Worm (Caenorhabditis elegans) whole organism, L1 larva: ENCODE measurements around the gene hlh-1.

Source experiments
- ama-1 ChIP-seq: fragments of 150-350 bp; optimal IDR thresholded peaks from 2 replicates; lab custom pipeline; 2014
- blmp-1 ChIP-seq: fragments of 150-350 bp; optimal IDR thresholded peaks from 2 replicates; lab custom pipeline; 2014; ENCODE audit warnings: missing biosample characterization, missing genetic modification characterization
- ceh-63 ChIP-seq: fragments of 200-800 bp; sonication (Bioruptor generic); optimal IDR thresholded peaks from 2 replicates; lab custom pipeline; 2018; ENCODE audit warnings: mild to moderate bottlenecking, missing genetic modification characterization, missing compliant biosample characterization
- ceh-8 ChIP-seq: fragments of 200-800 bp; sonication (Bioruptor generic); optimal IDR thresholded peaks from 2 replicates; lab custom pipeline; 2018; ENCODE audit warnings: mild to moderate bottlenecking, missing genetic modification characterization, moderate library complexity, missing compliant biosample characterization
- ceh-82 ChIP-seq, 3 experiments: fragments of 150-350 bp in 1 of 3; sonication (generic microtip) in 2 of 3; optimal IDR thresholded peaks; 2 replicates each; lab custom pipeline; 2014 to 2017; ENCODE audit warnings: missing biosample characterization in 3 of 3, missing genetic modification characterization in 3 of 3
- efl-1 ChIP-seq, 4 experiments: fragments of 150-350 bp; optimal IDR thresholded peaks in 3 of 4; peaks in 1 of 4; 1 replicate in 1 of 4; 2 replicates in 3 of 4; lab custom pipeline; 2014; ENCODE audit warnings: missing biosample characterization in 2 of 4, missing genetic modification characterization in 2 of 4, missing genetic modification reagents in 2 of 4
- efl-3 ChIP-seq: fragments of 200-800 bp; sonication (Bioruptor generic); optimal IDR thresholded peaks from 2 replicates; lab custom pipeline; 2018; ENCODE audit warnings: mild to moderate bottlenecking, missing genetic modification characterization, missing compliant biosample characterization
- fkh-10 ChIP-seq: sonication (generic microtip); optimal IDR thresholded peaks from 2 replicates; lab custom pipeline; 2017; ENCODE audit warnings: missing biosample characterization, missing genetic modification reagents, missing genetic modification characterization
- fkh-8 ChIP-seq: sonication (generic microtip); optimal IDR thresholded peaks from 2 replicates; lab custom pipeline; 2016; ENCODE audit warnings: mild to moderate bottlenecking, missing genetic modification characterization, missing compliant biosample characterization
- hlh-17 ChIP-seq: fragments of 200-800 bp; sonication (Bioruptor generic); optimal IDR thresholded peaks from 2 replicates; lab custom pipeline; 2018; ENCODE audit warnings: missing genetic modification characterization, mild to moderate bottlenecking, missing compliant biosample characterization, moderate library complexity, borderline replicate concordance
- hlh-4 ChIP-seq: sonication (generic microtip); optimal IDR thresholded peaks from 2 replicates; lab custom pipeline; 2016; ENCODE audit warnings: mild to moderate bottlenecking, missing genetic modification characterization, missing compliant biosample characterization
- isw-1 ChIP-seq: fragments of 200-800 bp; sonication (Bioruptor generic); IDR thresholded peaks from 2 replicates; pipeline ENCODE4 v1.3.6; 2022; ENCODE audit warnings: missing genetic modification characterization, missing compliant biosample characterization
- lin-14 ChIP-seq: fragments of 200-800 bp; sonication (Bioruptor generic); optimal IDR thresholded peaks from 2 replicates; lab custom pipeline; 2018; ENCODE audit warnings: mild to moderate bottlenecking, missing genetic modification characterization, moderate library complexity, missing compliant biosample characterization
- lin-35 ChIP-seq, 2 experiments: fragments of 150-350 bp; optimal IDR thresholded peaks; 2 replicates each; lab custom pipeline; 2014; ENCODE audit warnings: missing biosample characterization in 2 of 2, missing genetic modification characterization in 2 of 2, missing genetic modification reagents in 2 of 2
- lin-39 ChIP-seq: fragments of 150-350 bp; optimal IDR thresholded peaks from 2 replicates; lab custom pipeline; 2014; ENCODE audit warnings: missing biosample characterization, missing genetic modification reagents, missing genetic modification characterization
- lsy-2 ChIP-seq, 2 experiments: fragments of 150-350 bp; optimal IDR thresholded peaks; 2 replicates each; lab custom pipeline; 2014; ENCODE audit warnings: missing biosample characterization in 2 of 2, missing genetic modification characterization in 2 of 2
- mab-9 ChIP-seq: fragments of 200-800 bp; sonication (Bioruptor generic); IDR thresholded peaks from 2 replicates; pipeline ENCODE4 v1.3.6; 2022; ENCODE audit warnings: missing genetic modification reagents, missing genetic modification characterization, missing compliant biosample characterization
- mdl-1 ChIP-seq, 2 experiments: fragments of 150-350 bp; optimal IDR thresholded peaks; 2 replicates each; lab custom pipeline; 2014 to 2017; ENCODE audit warnings: missing biosample characterization in 2 of 2, missing genetic modification characterization in 2 of 2, inconsistent platforms in 1 of 2
- nhr-19 ChIP-seq: fragments of 200-800 bp; sonication (Bioruptor generic); conservative IDR thresholded peaks from 2 replicates; pipeline ENCODE4 v1.3.6; 2022; ENCODE audit warnings: missing genetic modification characterization, missing compliant biosample characterization
- nhr-20 ChIP-seq: sonication (generic microtip); optimal IDR thresholded peaks from 2 replicates; lab custom pipeline; 2016; ENCODE audit warnings: mild to moderate bottlenecking, missing genetic modification characterization, missing compliant biosample characterization
- nhr-237 ChIP-seq: fragments of 150-350 bp; optimal IDR thresholded peaks from 2 replicates; lab custom pipeline; 2014; ENCODE audit warnings: missing biosample characterization, missing genetic modification characterization
- nhr-47 ChIP-seq: sonication (generic microtip); optimal IDR thresholded peaks from 2 replicates; lab custom pipeline; 2016; ENCODE audit warnings: mild to moderate bottlenecking, missing genetic modification characterization, moderate library complexity, missing compliant biosample characterization
- nhr-76 ChIP-seq: sonication (generic microtip); optimal IDR thresholded peaks from 2 replicates; lab custom pipeline; 2017; ENCODE audit warnings: missing biosample characterization, missing genetic modification characterization
- pag-3 ChIP-seq: sonication (generic microtip); optimal IDR thresholded peaks from 2 replicates; lab custom pipeline; 2017; ENCODE audit warnings: missing genetic modification characterization, mild to moderate bottlenecking, missing compliant biosample characterization, antibody characterized with exemption, borderline replicate concordance; ENCODE audit not compliant: insufficient read depth
- rnt-1 ChIP-seq: sonication (generic microtip); optimal IDR thresholded peaks from 2 replicates; lab custom pipeline; 2016; ENCODE audit warnings: mild to moderate bottlenecking, missing genetic modification characterization, moderate library complexity, missing compliant biosample characterization
- skn-1 ChIP-seq: fragments of 150-350 bp; optimal IDR thresholded peaks from 2 replicates; lab custom pipeline; 2014; ENCODE audit warnings: missing biosample characterization, missing genetic modification characterization
- snpc-4 ChIP-seq: fragments of 150-350 bp; optimal IDR thresholded peaks from 2 replicates; lab custom pipeline; 2014; ENCODE audit warnings: missing biosample characterization, missing genetic modification characterization
- snu-23 ChIP-seq: sonication (generic microtip); optimal IDR thresholded peaks from 2 replicates; lab custom pipeline; 2016; ENCODE audit warnings: missing genetic modification characterization, missing compliant biosample characterization
- swsn-7 ChIP-seq: sonication (generic microtip); optimal IDR thresholded peaks from 2 replicates; lab custom pipeline; 2016; ENCODE audit warnings: missing genetic modification characterization, missing compliant biosample characterization
- unc-130 ChIP-seq: fragments of 150-350 bp; optimal IDR thresholded peaks from 2 replicates; lab custom pipeline; 2017; ENCODE audit warnings: missing biosample characterization, missing genetic modification characterization, inconsistent platforms
- unc-30 ChIP-seq: sonication (generic microtip); optimal IDR thresholded peaks from 2 replicates; lab custom pipeline; 2017; ENCODE audit warnings: missing biosample characterization, missing genetic modification characterization
- unc-98 ChIP-seq: fragments of 200-800 bp; sonication (Bioruptor generic); IDR thresholded peaks from 2 replicates; pipeline ENCODE4 v1.3.6; 2022; ENCODE audit warnings: missing genetic modification characterization, missing compliant biosample characterization
- xbp-1 ChIP-seq: sonication (generic microtip); optimal IDR thresholded peaks from 2 replicates; lab custom pipeline; 2016; ENCODE audit warnings: missing genetic modification characterization, missing compliant biosample characterization

The hlh-1 gene

DNA sequence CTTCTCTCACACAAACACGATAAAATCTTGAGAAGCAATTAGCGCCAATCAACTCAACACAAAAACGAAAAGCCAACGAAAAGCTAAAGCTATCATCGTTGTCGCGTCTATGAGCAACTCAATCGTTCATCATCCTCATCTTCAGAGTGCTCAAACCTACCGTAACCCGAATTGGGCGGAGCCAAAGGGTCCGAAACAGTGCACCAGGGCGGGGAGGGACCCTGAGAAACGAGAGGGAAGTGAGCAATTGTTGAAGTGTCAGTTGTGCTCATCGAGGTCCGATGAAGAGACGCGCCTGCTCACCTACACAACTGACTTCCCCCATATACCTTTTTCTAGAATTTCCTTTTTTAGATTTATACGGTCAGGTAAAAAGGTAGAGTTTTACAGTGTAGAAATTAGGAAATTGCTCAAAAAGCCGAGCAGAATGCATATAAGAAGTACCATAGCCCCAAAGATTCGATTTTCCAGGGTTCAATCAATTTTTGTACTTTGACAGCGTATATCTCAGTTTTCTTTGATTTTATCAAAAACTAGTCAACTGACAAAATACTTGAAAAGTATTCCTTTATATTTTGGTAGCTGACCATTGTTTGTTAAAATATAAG is at the start of gene hlh-1 (continued):
- TF ChIP-seq blmp-1 (tag; lab: Kevin White, UChicago): no peak
- no peak for TF ChIP-seq hlh-17 (GFP tag; lab: Kevin White, UChicago)
- TF ChIP-seq unc-130 (tag; lab: Kevin White, UChicago): peak; percentile 15

- TF ChIP-seq lin-39 (tag; lab: Kevin White, UChicago) (no peak), nhr-237 (tag; lab: Kevin White, UChicago) (no peak), nhr-20 (tag; lab: Kevin White, UChicago) (peak; percentile 1), lin-14 (GFP tag; lab: Kevin White, UChicago) (no peak), snpc-4 (tag; lab: Kevin White, UChicago) (no peak)
Observed at ce11 chrII:4468897-4469459, 49.4 kb upstream of the hlh-1 start.

ce11 chrII:4470972-4471645 is 47.3 kb upstream of the hlh-1 start, which contains the start of gene W06B4.1:
Gene W06B4.1 (plus strand): TSS chrII:4471595.
- no peak for TF ChIP-seq mdl-1 (tag; optimal IDR thresholded peaks at IDR 0.05; lab: Kevin White, UChicago)
- TF ChIP-seq hlh-4: no peak
- peak in 1 of 2 experiments; percentile 17 for TF ChIP-seq efl-1 (optimal IDR thresholded peaks at IDR 0.05; lab: Kevin White, UChicago)
- TF ChIP-seq efl-1 (GFP tag; optimal IDR thresholded peaks at IDR 0.05 in 1 of 2; lab: Kevin White, UChicago): no peak
- TF ChIP-seq, all 84 proteins: peak for 1

DNA sequence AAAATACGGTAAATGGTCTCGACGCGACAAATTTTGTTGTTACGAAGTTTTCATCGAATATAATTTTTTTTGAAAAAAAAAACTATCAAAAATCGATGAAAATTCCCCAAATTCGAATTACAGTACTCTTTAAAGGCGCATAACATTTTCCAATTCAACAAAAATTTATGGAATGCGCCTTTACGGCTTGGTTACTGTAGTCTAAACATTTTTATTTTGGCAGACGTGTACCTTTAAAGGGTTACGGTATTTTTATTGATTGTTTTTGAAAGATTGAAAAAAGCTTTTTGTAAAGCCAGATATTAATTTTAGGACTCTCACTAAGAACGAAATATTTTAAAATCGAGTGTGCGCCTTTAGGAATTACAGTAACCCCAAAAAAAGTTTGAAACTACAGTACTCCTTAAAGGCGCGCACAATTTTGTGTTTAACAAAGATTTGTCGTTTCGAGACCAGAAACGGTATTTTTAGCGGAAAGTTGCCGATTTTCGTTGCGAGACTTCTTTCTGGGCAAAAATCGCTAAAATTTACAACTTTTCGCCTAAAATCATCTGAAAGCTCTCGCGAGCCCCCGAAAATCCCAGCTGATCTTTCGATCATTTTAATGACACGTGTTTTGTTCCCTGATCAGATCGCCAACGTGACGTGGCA is 44.2 kb upstream of the hlh-1 start:
- TF ChIP-seq nhr-19 (GFP tag; lab: Robert Waterston, UW): no peak
- TF ChIP-seq nhr-47 (tag; lab: Kevin White, UChicago): no peak
- no peak for TF ChIP-seq lsy-2 (tag; optimal IDR thresholded peaks at IDR 0.05; lab: Kevin White, UChicago)
- TF ChIP-seq efl-1 (optimal IDR thresholded peaks at IDR 0.05; lab: Kevin White, UChicago): no peak
- peak in 1 of 2 experiments; percentile 59 for TF ChIP-seq efl-1 (GFP tag; optimal IDR thresholded peaks at IDR 0.05 in 1 of 2; lab: Kevin White, UChicago)
- no peak for TF ChIP-seq mab-9 (GFP tag; lab: Robert Waterston, UW)

ce11 chrII:4478303-4478702 is 40.1 kb upstream of the hlh-1 start, which contains the start of gene T05C1.1:
Gene T05C1.1 (plus strand): TSS chrII:4478603.
- no peak for TF ChIP-seq unc-98 (GFP tag; lab: Robert Waterston, UW)

- TF ChIP-seq skn-1 (tag; lab: Kevin White, UChicago) (no peak), ceh-8 (GFP tag; lab: Kevin White, UChicago) (no peak), ceh-82 (tag; optimal IDR thresholded peaks at IDR 0.05; lab: Kevin White, UChicago) (no peak), xbp-1 (no peak), hlh-4 (no peak), ceh-63 (no peak), pag-3 (tag; lab: Kevin White, UChicago) (no peak)
Observed at ce11 chrII:4482021-4482420, 36.4 kb upstream of the hlh-1 start, which contains the start of gene T05C1.2. Gene T05C1.2 (minus strand): TSS chrII:4482121.

DNA sequence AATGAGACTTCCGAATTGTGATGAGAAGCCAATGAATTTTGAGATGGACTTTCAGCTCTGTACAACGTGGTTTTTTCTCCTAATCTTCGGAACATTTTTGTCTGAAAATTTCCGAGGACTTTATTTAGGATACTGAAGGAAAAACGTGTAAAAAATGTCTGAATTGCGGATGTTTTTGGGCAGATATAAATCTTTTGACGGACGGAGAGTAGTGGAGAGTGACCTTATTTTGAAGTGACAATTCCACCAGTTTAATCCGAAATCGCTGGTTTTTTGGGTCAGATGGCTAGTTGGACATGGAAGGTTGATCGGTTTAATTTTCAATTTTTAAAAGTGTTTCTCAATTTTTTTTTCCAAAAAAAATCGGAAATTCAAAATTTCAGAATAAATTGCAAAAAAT is 29.1 kb upstream of the hlh-1 start, which contains the start of gene T05C1.3:
Gene T05C1.3 (minus strand): TSS at position 101 of the 400 bp plus-strand sequence.
- no peak for TF ChIP-seq snu-23 (GFP tag; lab: Kevin White, UChicago)
- no peak for TF ChIP-seq efl-1 (optimal IDR thresholded peaks at IDR 0.05; lab: Kevin White, UChicago)
- TF ChIP-seq efl-1 (GFP tag; optimal IDR thresholded peaks at IDR 0.05 in 1 of 2; lab: Kevin White, UChicago): no peak
- TF ChIP-seq nhr-76: no peak
- TF ChIP-seq isw-1 (GFP tag; lab: Robert Waterston, UW): no peak
- no peak for TF ChIP-seq fkh-10 (GFP tag; lab: Kevin White, UChicago)
- no peak for TF ChIP-seq hlh-4
- TF ChIP-seq fkh-8 (tag; lab: Kevin White, UChicago): no peak
- no peak for TF ChIP-seq rnt-1 (tag; lab: Kevin White, UChicago)
- no peak for TF ChIP-seq lin-39 (tag; lab: Kevin White, UChicago)
- TF ChIP-seq ama-1 (lab: Kevin White, UChicago): no peak
- no peak for TF ChIP-seq skn-1 (tag; lab: Kevin White, UChicago)
- no peak for TF ChIP-seq lin-35 (GFP tag; optimal IDR thresholded peaks at IDR 0.05; lab: Kevin White, UChicago)
- no peak for TF ChIP-seq hlh-17 (GFP tag; lab: Kevin White, UChicago)
- no peak for TF ChIP-seq swsn-7 (tag; lab: Kevin White, UChicago)
- no peak for TF ChIP-seq unc-30 (tag; lab: Kevin White, UChicago)
- no peak for TF ChIP-seq efl-3 (GFP tag; lab: Kevin White, UChicago)
